Worm (Caenorhabditis elegans) whole organism, L4 larva: ENCODE data around the gene Y71H2AL.2.
A peak's percentile ranks its signal among the peaks of the same experiment; 100 is the strongest.

Experiments used
- F26F4.8 ChIP-seq: fragments of 200-800 bp; sonication (Bioruptor generic); conservative IDR thresholded peaks from 2 replicates; pipeline ENCODE4 v1.3.6; 2022; ENCODE audit warnings: missing genetic modification characterization, missing compliant biosample characterization
- F37D6.2 ChIP-seq: sonication (generic microtip); optimal IDR thresholded peaks from 2 replicates; lab custom pipeline; 2016; ENCODE audit warnings: mild to moderate bottlenecking, missing genetic modification characterization, missing compliant biosample characterization
- F49E8.2 ChIP-seq: sonication (generic microtip); optimal IDR thresholded peaks from 2 replicates; lab custom pipeline; 2016; ENCODE audit warnings: missing compliant biosample characterization, mild to moderate bottlenecking, missing genetic modification characterization, borderline replicate concordance
- T20F7.1 ChIP-seq: fragments of 200-800 bp; sonication (Bioruptor generic); optimal IDR thresholded peaks from 2 replicates; lab custom pipeline; 2018; ENCODE audit warnings: mild to moderate bottlenecking, missing genetic modification characterization, missing compliant biosample characterization
- Y105C5A.15 ChIP-seq: fragments of 200-800 bp; sonication (Bioruptor generic); IDR thresholded peaks from 2 replicates; pipeline ENCODE4 v1.3.6; 2022; ENCODE audit warnings: missing genetic modification characterization, missing compliant biosample characterization
- Y75B8A.6 ChIP-seq: fragments of 200-800 bp; sonication (Bioruptor generic); IDR thresholded peaks from 2 replicates; pipeline ENCODE4 v1.3.6; 2022; ENCODE audit warnings: missing genetic modification reagents, missing genetic modification characterization, missing compliant biosample characterization
- ZK546.5 ChIP-seq, 2 experiments: sonication (generic microtip); optimal IDR thresholded peaks; 2 replicates each; lab custom pipeline; 2017; ENCODE audit warnings: missing biosample characterization in 2 of 2, missing genetic modification characterization in 2 of 2
- ceh-62 ChIP-seq: sonication (generic microtip); optimal IDR thresholded peaks from 2 replicates; lab custom pipeline; 2017; ENCODE audit warnings: missing biosample characterization, missing genetic modification characterization
- ces-1 ChIP-seq: fragments of 150-350 bp; sonication (generic microtip); optimal IDR thresholded peaks from 4 replicates; lab custom pipeline; 2014; ENCODE audit warnings: missing biosample characterization, missing genetic modification reagents, missing genetic modification characterization
- cey-2 ChIP-seq: sonication (generic microtip); optimal IDR thresholded peaks from 3 replicates; lab custom pipeline; 2017; ENCODE audit warnings: missing genetic modification characterization, mild to moderate bottlenecking, missing compliant biosample characterization, antibody characterized with exemption, borderline replicate concordance; ENCODE audit not compliant: insufficient read depth
- dmd-6 ChIP-seq: fragments of 200-800 bp; sonication (Bioruptor generic); IDR thresholded peaks from 2 replicates; pipeline ENCODE4 v1.3.6; 2022; ENCODE audit warnings: missing genetic modification reagents, missing genetic modification characterization, missing compliant biosample characterization
- dpl-1 ChIP-seq: fragments of 150-350 bp; optimal IDR thresholded peaks from 2 replicates; lab custom pipeline; 2014; ENCODE audit warnings: missing biosample characterization, missing genetic modification reagents, missing genetic modification characterization
- duxl-1 ChIP-seq: sonication (generic microtip); optimal IDR thresholded peaks from 2 replicates; lab custom pipeline; 2016; ENCODE audit warnings: mild to moderate bottlenecking, missing genetic modification characterization, moderate library complexity, missing compliant biosample characterization; ENCODE audit not compliant: poor library complexity
- egl-43 ChIP-seq: fragments of 200-800 bp; sonication (Bioruptor generic); IDR thresholded peaks from 2 replicates; pipeline ENCODE4 v1.3.6; 2022; ENCODE audit warnings: missing genetic modification reagents, missing genetic modification characterization, missing compliant biosample characterization
- fkh-10 ChIP-seq: fragments of 150-350 bp; optimal IDR thresholded peaks from 2 replicates; lab custom pipeline; 2014; ENCODE audit warnings: missing biosample characterization, missing genetic modification reagents, missing genetic modification characterization
- hlh-11 ChIP-seq: fragments of 200-800 bp; sonication (Bioruptor generic); optimal IDR thresholded peaks from 2 replicates; lab custom pipeline; 2018; ENCODE audit warnings: mild to moderate bottlenecking, missing genetic modification characterization, missing compliant biosample characterization
- lin-1 ChIP-seq: fragments of 200-800 bp; sonication (Bioruptor generic); IDR thresholded peaks from 2 replicates; pipeline ENCODE4 v1.3.6; 2022; ENCODE audit warnings: missing genetic modification reagents, missing genetic modification characterization, missing compliant biosample characterization
- lin-13 ChIP-seq: fragments of 150-350 bp; optimal IDR thresholded peaks from 2 replicates; lab custom pipeline; 2014; ENCODE audit warnings: missing biosample characterization, missing genetic modification reagents, missing genetic modification characterization
- madf-9 ChIP-seq: fragments of 200-800 bp; sonication (Bioruptor generic); conservative IDR thresholded peaks from 2 replicates; pipeline ENCODE4 v1.3.6; 2022; ENCODE audit warnings: missing genetic modification reagents, missing genetic modification characterization, missing compliant biosample characterization
- mdl-1 ChIP-seq, 2 experiments: fragments of 150-350 bp in 1 of 2; sonication (generic microtip) in 1 of 2; optimal IDR thresholded peaks; 2 replicates each; lab custom pipeline; 2014 to 2017; ENCODE audit warnings: missing biosample characterization in 2 of 2, missing genetic modification characterization in 2 of 2
- mep-1 ChIP-seq: fragments of 150-350 bp; sonication (generic microtip); optimal IDR thresholded peaks from 3 replicates; lab custom pipeline; 2014; ENCODE audit warnings: missing biosample characterization, missing genetic modification characterization
- mxl-2 ChIP-seq: fragments of 200-800 bp; sonication (Bioruptor generic); conservative IDR thresholded peaks from 2 replicates; pipeline ENCODE4 v1.3.6; 2022; ENCODE audit warnings: missing genetic modification reagents, missing genetic modification characterization, missing compliant biosample characterization
- nhr-76 ChIP-seq: fragments of 150-350 bp; optimal IDR thresholded peaks from 2 replicates; lab custom pipeline; 2014; ENCODE audit warnings: missing biosample characterization, missing genetic modification characterization
- pha-4 ChIP-seq, 2 experiments: fragments of 150-350 bp in 1 of 2; fragments of 200-800 bp in 1 of 2; sonication (Bioruptor generic) in 1 of 2; IDR thresholded peaks in 1 of 2; optimal IDR thresholded peaks in 1 of 2; 2 replicates each; pipeline versions ENCODE4 v1.3.6 to Lab custom; 2014 to 2022; ENCODE audit warnings: missing genetic modification characterization in 2 of 2, missing genetic modification reagents in 2 of 2, missing biosample characterization in 1 of 2, missing compliant biosample characterization in 1 of 2
- saeg-2 ChIP-seq: fragments of 200-800 bp; sonication (Bioruptor generic); IDR thresholded peaks from 2 replicates; pipeline ENCODE4 v1.3.6; 2022; ENCODE audit warnings: missing genetic modification reagents, missing genetic modification characterization, missing compliant biosample characterization
- sdz-12 ChIP-seq: fragments of 200-800 bp; sonication (Bioruptor generic); optimal IDR thresholded peaks from 2 replicates; lab custom pipeline; 2018; ENCODE audit warnings: mild to moderate bottlenecking, missing genetic modification characterization, missing compliant biosample characterization
- skn-1 ChIP-seq: fragments of 150-350 bp; optimal IDR thresholded peaks from 2 replicates; lab custom pipeline; 2014; ENCODE audit warnings: missing biosample characterization, missing genetic modification characterization
- spr-3 ChIP-seq: fragments of 200-800 bp; sonication (Bioruptor generic); optimal IDR thresholded peaks from 2 replicates; lab custom pipeline; 2018; ENCODE audit warnings: mild to moderate bottlenecking, missing genetic modification characterization, missing compliant biosample characterization
- tra-1 ChIP-seq: fragments of 200-800 bp; sonication (Bioruptor generic); IDR thresholded peaks from 2 replicates; pipeline ENCODE4 v1.3.6; 2022; ENCODE audit warnings: missing genetic modification reagents, missing genetic modification characterization, missing compliant biosample characterization
- unc-130 ChIP-seq: sonication (generic microtip); optimal IDR thresholded peaks from 2 replicates; lab custom pipeline; 2016; ENCODE audit warnings: missing genetic modification reagents, missing genetic modification characterization, missing compliant biosample characterization
- unc-39 ChIP-seq: sonication (generic microtip); optimal IDR thresholded peaks from 2 replicates; lab custom pipeline; 2017; ENCODE audit warnings: missing biosample characterization, missing genetic modification characterization
- unc-62 ChIP-seq, 3 experiments: fragments of 150-350 bp in 1 of 3; sonication (generic microtip); optimal IDR thresholded peaks in 2 of 3; peaks in 1 of 3; 1 replicate in 1 of 3; 2 replicates in 2 of 3; lab custom pipeline; 2014 to 2017; ENCODE audit warnings: missing biosample characterization in 3 of 3, missing genetic modification characterization in 3 of 3, missing genetic modification reagents in 3 of 3, missing genotype in 1 of 3
- zip-11 ChIP-seq: fragments of 200-800 bp; sonication (Bioruptor generic); IDR thresholded peaks from 2 replicates; pipeline ENCODE4 v1.3.6; 2022; ENCODE audit warnings: missing genetic modification characterization, missing compliant biosample characterization

Gene Y71H2AL.2

DNA sequence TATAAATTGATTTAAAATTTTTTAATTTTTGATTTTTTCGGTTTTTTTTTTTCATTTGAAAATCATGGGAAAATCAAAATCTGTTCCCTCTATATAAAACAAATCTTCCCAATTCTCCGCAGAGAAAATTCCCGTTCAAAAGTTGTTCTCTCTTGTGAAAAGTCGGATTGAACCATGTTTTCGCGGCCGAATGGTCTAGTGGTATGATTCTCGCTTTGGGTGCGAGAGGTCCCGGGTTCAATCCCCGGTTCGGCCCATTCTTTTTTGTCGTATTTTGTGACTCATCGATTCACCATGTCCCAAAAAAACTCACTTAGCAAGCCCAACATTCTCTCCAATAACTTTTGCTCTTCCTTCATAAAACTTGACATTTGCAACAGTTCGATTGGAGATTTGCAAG is 25.4 kb downstream of the Y71H2AL.2 start (continued):
- TF ChIP-seq saeg-2 (GFP tag; lab: Robert Waterston, UW) (no peak), egl-43 (GFP tag; lab: Robert Waterston, UW) (peak; percentile 71), sdz-12 (no peak), madf-9 (no peak), unc-39 (tag; lab: Kevin White, UChicago) (no peak), F49E8.2 (no peak), unc-130 (peak; percentile 42), fkh-10 (no peak), zip-11 (GFP tag; lab: Robert Waterston, UW) (no peak), unc-62 (GFP tag; optimal IDR thresholded peaks at IDR 0.05 in 1 of 2; lab: Kevin White, UChicago) (peak in 1 of 2 experiments; percentile 91), unc-62 (tag; optimal IDR thresholded peaks at IDR 0.05; lab: Kevin White, UChicago) (no peak), hlh-11 (tag; lab: Kevin White, UChicago) (no peak), ces-1 (GFP tag; lab: Kevin White, UChicago) (no peak), lin-13 (GFP tag; lab: Kevin White, UChicago) (peak; percentile 22), ceh-62 (no peak), ZK546.5 (tag; optimal IDR thresholded peaks at IDR 0.05; lab: Kevin White, UChicago) (no peak), F37D6.2 (no peak)
- TF ChIP-seq, all 104 proteins: peak for 14

DNA sequence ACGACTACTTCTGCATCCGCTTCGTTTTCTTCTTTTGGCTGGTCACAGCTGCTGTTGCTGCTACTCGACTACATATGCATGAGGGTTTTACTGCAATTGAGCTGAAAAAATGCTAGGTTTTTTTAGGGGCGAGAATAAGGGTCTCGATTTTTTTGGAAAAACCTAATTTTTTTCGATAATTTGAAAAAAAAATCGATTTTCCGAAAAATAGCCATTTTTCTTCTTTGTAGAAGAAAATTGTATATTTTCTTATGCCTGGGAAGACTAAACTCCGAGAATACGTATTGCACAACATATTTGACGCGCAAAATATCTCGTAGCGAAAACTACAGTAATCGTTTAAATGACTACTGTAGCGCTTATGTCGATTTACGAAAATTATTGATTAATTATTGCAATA is 30.4 kb downstream of the Y71H2AL.2 start, which contains the start of gene tmem-132:
Gene tmem-132, minus strand, starts transcription at position 101 of the 400 bp plus-strand sequence.
- TF ChIP-seq skn-1 (tag; lab: Kevin White, UChicago) (no peak), tra-1 (GFP tag; lab: Robert Waterston, UW) (0 out of 2 replicates have a peak, but pooled peaks have one; percentile 15), spr-3 (GFP tag; lab: Kevin White, UChicago) (no peak), hlh-11 (tag; lab: Kevin White, UChicago) (no peak)

DNA sequence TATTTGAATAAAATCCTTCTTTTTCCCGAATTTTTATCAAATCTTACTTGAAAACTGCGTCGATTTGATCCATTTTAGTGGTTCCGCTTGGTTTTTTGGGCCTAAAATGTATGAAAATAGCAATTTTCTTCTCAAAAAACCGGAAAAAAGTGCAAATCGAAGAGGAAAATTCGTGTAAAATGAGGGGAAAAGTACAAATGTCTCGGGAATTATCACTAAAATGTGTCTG is 38.7 kb downstream of the Y71H2AL.2 start, which contains the start of gene Y71H2AM.11:
Gene Y71H2AM.11, minus strand, starts transcription at position 101 of the 229 bp plus-strand sequence.
- TF ChIP-seq T20F7.1 = no peak
- no peak for TF ChIP-seq nhr-76 (tag; lab: Kevin White, UChicago)
- no peak for TF ChIP-seq lin-1 (GFP tag; lab: Robert Waterston, UW)
- no peak for TF ChIP-seq dpl-1 (GFP tag; lab: Kevin White, UChicago)
- TF ChIP-seq unc-62 (GFP tag; optimal IDR thresholded peaks at IDR 0.05 in 1 of 2; lab: Kevin White, UChicago) = no peak
- TF ChIP-seq unc-62 (tag; optimal IDR thresholded peaks at IDR 0.05; lab: Kevin White, UChicago) = no peak
- TF ChIP-seq Y75B8A.6 (GFP tag; lab: Robert Waterston, UW) = no peak
- TF ChIP-seq cey-2 (tag; lab: Kevin White, UChicago) = no peak
- TF ChIP-seq mxl-2 (GFP tag; lab: Robert Waterston, UW) = no peak
- TF ChIP-seq pha-4 (GFP tag; IDR thresholded peaks at IDR 0.05; lab: Robert Waterston, UW) = no peak
- TF ChIP-seq pha-4 (tag; optimal IDR thresholded peaks at IDR 0.05; lab: Kevin White, UChicago) = no peak
- TF ChIP-seq mdl-1 (tag; optimal IDR thresholded peaks at IDR 0.05; lab: Kevin White, UChicago) = no peak
- no peak for TF ChIP-seq F26F4.8
- no peak for TF ChIP-seq mep-1 (tag; lab: Kevin White, UChicago)
- TF ChIP-seq dmd-6 (GFP tag; lab: Robert Waterston, UW) = no peak
- no peak for TF ChIP-seq Y105C5A.15 (GFP tag; lab: Robert Waterston, UW)
- TF ChIP-seq F49E8.2 = no peak
- no peak for TF ChIP-seq duxl-1 (tag; lab: Kevin White, UChicago)
- TF ChIP-seq unc-130 = no peak
